Fruit fly (Drosophila melanogaster) whole organism, adult: ENCODE data around the gene Alr.

ENCODE experiments used
- kay ChIP-seq: fragments of 200-800 bp; sonication (Bioruptor generic); peaks from one replicate; lab custom pipeline; 2016; ENCODE audit warnings: missing biosample characterization, missing genetic modification characterization, borderline replicate concordance
- tj ChIP-seq: fragments of 200-800 bp; sonication (Bioruptor generic); optimal IDR thresholded peaks from 3 replicates; lab custom pipeline; 2017; ENCODE audit warnings: missing biosample characterization, mild to moderate bottlenecking, missing genetic modification characterization, moderate library complexity

- no peak for TF ChIP-seq tj (GFP tag; lab: Kevin White, UChicago)
- TF ChIP-seq kay (GFP tag; lab: Kevin White, UChicago), result no peak
Observed at dm6 chrX:19785403-19785802, 37.3 kb downstream of the Alr start.
